Worm (Caenorhabditis elegans) whole organism, early embryonic: ENCODE data around the gene crn-5.

Experiments used
- B0310.2 ChIP-seq: sonication (generic microtip); optimal IDR thresholded peaks from 2 replicates; lab custom pipeline; 2016; ENCODE audit warnings: mild to moderate bottlenecking, missing genetic modification characterization, missing compliant biosample characterization
- F13C5.2 ChIP-seq: sonication (generic microtip); optimal IDR thresholded peaks from 2 replicates; lab custom pipeline; 2017; ENCODE audit warnings: mild to moderate bottlenecking, missing genetic modification characterization, inconsistent platforms, missing compliant biosample characterization
- aly-1 ChIP-seq: sonication (generic microtip); optimal IDR thresholded peaks from 2 replicates; lab custom pipeline; 2016; ENCODE audit warnings: missing genetic modification characterization, missing compliant biosample characterization
- ama-1 ChIP-seq: fragments of 150-350 bp; optimal IDR thresholded peaks from 2 replicates; lab custom pipeline; 2014
- ceh-13 ChIP-seq: fragments of 200-800 bp; sonication (Bioruptor generic); optimal IDR thresholded peaks from 2 replicates; lab custom pipeline; 2018; ENCODE audit warnings: mild to moderate bottlenecking, missing genetic modification characterization, missing compliant biosample characterization
- ceh-36 ChIP-seq: sonication (generic microtip); optimal IDR thresholded peaks from 2 replicates; lab custom pipeline; 2016; ENCODE audit warnings: missing genetic modification characterization, inconsistent platforms, missing compliant biosample characterization
- ets-7 ChIP-seq: sonication (generic microtip); optimal IDR thresholded peaks from 2 replicates; lab custom pipeline; 2016; ENCODE audit warnings: missing genotype, missing genetic modification characterization, missing compliant biosample characterization
- flt-1 ChIP-seq: fragments of 200-800 bp; sonication (Bioruptor generic); IDR thresholded peaks from 2 replicates; pipeline ENCODE4 v1.3.6; 2022; ENCODE audit warnings: missing genetic modification characterization, missing compliant biosample characterization
- hmbx-1 ChIP-seq: sonication (generic microtip); optimal IDR thresholded peaks from 2 replicates; lab custom pipeline; 2016; ENCODE audit warnings: mild to moderate bottlenecking, missing genetic modification characterization, missing compliant biosample characterization
- hmg-4 ChIP-seq: fragments of 200-800 bp; sonication (Bioruptor generic); optimal IDR thresholded peaks from 2 replicates; lab custom pipeline; 2018; ENCODE audit warnings: mild to moderate bottlenecking, missing genetic modification characterization, missing compliant biosample characterization
- hnd-1 ChIP-seq: sonication (generic microtip); optimal IDR thresholded peaks from 2 replicates; lab custom pipeline; 2016; ENCODE audit warnings: missing genetic modification characterization, missing compliant biosample characterization
- pes-1 ChIP-seq: fragments of 200-800 bp; sonication (Bioruptor generic); IDR thresholded peaks from 2 replicates; pipeline ENCODE4 v1.3.6; 2022; ENCODE audit warnings: missing genetic modification reagents, missing genetic modification characterization, missing compliant biosample characterization
- scrt-1 ChIP-seq: fragments of 200-800 bp; sonication (Bioruptor generic); IDR thresholded peaks from 2 replicates; pipeline ENCODE4 v1.3.6; 2022; ENCODE audit warnings: missing genetic modification characterization, missing compliant biosample characterization
- sea-1 ChIP-seq: fragments of 200-800 bp; sonication (Bioruptor generic); conservative IDR thresholded peaks from 2 replicates; pipeline ENCODE4 v1.3.6; 2022; ENCODE audit warnings: missing genetic modification characterization, missing compliant biosample characterization
- tbx-11 ChIP-seq: fragments of 200-800 bp; sonication (Bioruptor generic); IDR thresholded peaks from 2 replicates; pipeline ENCODE4 v1.3.6; 2022; ENCODE audit warnings: missing genetic modification characterization, missing compliant biosample characterization
- tbx-37 ChIP-seq: fragments of 200-800 bp; sonication (Bioruptor generic); conservative IDR thresholded peaks from 2 replicates; pipeline ENCODE4 v1.3.6; 2022; ENCODE audit warnings: missing genetic modification reagents, missing genetic modification characterization, missing compliant biosample characterization
- tra-4 ChIP-seq: sonication (generic microtip); optimal IDR thresholded peaks from 2 replicates; lab custom pipeline; 2017; ENCODE audit warnings: missing genetic modification characterization, missing compliant biosample characterization

The crn-5 gene

DNA sequence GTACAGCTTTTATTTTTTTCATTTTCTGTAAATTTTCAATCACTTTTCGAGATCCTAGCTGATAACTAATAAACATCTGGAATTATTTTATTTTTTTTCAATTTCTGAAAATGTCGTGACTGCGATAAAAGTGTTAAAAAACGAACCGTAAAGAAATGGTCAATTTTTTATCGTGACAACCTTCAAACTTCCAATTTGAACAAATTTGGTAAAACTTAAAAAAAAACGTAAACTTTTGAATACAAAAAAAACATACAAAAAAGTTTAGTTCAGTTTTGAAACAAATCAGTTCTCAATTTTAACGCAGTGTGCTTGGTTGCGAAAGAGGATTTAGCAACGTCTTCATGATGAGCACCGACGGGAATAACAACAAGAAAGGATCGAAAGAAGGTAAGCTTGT lies 20.6 kb upstream of the crn-5 start, which contains the start of gene C06A1.3:
TSS of gene C06A1.3 (plus strand) at position 301 of the 400 bp plus-strand sequence.
- TF ChIP-seq tbx-11 (no peak), hnd-1 (tag; lab: Kevin White, UChicago) (no peak), scrt-1 (GFP tag; lab: Robert Waterston, UW) (no peak), ceh-13 (GFP tag; lab: Kevin White, UChicago) (no peak), B0310.2 (tag; lab: Kevin White, UChicago) (no peak), flt-1 (GFP tag; lab: Robert Waterston, UW) (no peak), hmg-4 (GFP tag; lab: Kevin White, UChicago) (no peak), tbx-37 (GFP tag; lab: Robert Waterston, UW) (no peak), hmbx-1 (tag; lab: Kevin White, UChicago) (no peak), tra-4 (tag; lab: Kevin White, UChicago) (no peak), pes-1 (GFP tag; lab: Robert Waterston, UW) (no peak), sea-1 (GFP tag; lab: Robert Waterston, UW) (no peak), ceh-36 (no peak), aly-1 (tag; lab: Kevin White, UChicago) (no peak), F13C5.2 (no peak), ets-7 (tag; lab: Kevin White, UChicago) (no peak)

ce11 chrII:10574177-10574576 lies 18.4 kb upstream of the crn-5 start:
- TF ChIP-seq ama-1 (lab: Kevin White, UChicago) (no peak), ets-7 (tag; lab: Kevin White, UChicago) (no peak), ceh-13 (GFP tag; lab: Kevin White, UChicago) (no peak), pes-1 (GFP tag; lab: Robert Waterston, UW) (no peak), tbx-37 (GFP tag; lab: Robert Waterston, UW) (no peak), B0310.2 (tag; lab: Kevin White, UChicago) (no peak), ceh-36 (no peak), F13C5.2 (no peak), hmg-4 (GFP tag; lab: Kevin White, UChicago) (no peak), sea-1 (GFP tag; lab: Robert Waterston, UW) (no peak), scrt-1 (GFP tag; lab: Robert Waterston, UW) (no peak), flt-1 (GFP tag; lab: Robert Waterston, UW) (no peak), aly-1 (tag; lab: Kevin White, UChicago) (no peak), tra-4 (tag; lab: Kevin White, UChicago) (no peak), hnd-1 (tag; lab: Kevin White, UChicago) (no peak), hmbx-1 (tag; lab: Kevin White, UChicago) (no peak), tbx-11 (no peak)

DNA sequence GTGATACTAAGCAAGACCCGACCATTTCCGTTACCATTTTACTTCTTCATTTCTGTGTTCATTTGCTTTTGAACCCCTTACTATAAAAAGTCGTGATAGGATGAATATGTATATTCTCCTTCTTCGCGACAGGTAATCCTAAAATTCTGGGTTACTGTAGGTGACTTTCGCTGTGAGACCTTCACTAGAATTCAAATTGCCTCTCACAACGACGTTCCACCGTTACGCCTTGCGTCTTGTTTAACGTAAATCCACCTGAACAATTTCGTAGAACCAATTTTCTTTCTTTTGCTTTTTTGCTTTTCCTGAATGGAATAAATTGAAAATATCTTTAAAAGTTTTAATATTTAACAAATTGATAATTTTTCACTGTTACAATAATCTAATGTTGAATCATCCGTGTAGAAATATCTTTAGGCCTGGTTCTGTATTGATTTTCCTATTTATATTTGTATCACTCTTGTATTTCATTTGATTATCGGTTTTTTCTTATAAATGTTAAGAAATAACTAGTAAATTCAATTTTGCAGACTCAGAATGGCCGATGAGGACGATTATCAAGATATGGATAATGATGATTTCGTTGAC lies 13.6 kb upstream of the crn-5 start, which contains the start of gene rpb-6:
TSS of gene rpb-6 (plus strand) at position 538 of the 588 bp plus-strand sequence.
- TF ChIP-seq tbx-11: no peak

- TF ChIP-seq sea-1 (GFP tag; lab: Robert Waterston, UW) (no peak), tra-4 (tag; lab: Kevin White, UChicago) (no peak), tbx-11 (no peak), ceh-13 (GFP tag; lab: Kevin White, UChicago) (no peak), flt-1 (GFP tag; lab: Robert Waterston, UW) (no peak), hmbx-1 (tag; lab: Kevin White, UChicago) (no peak), aly-1 (tag; lab: Kevin White, UChicago) (no peak), ama-1 (lab: Kevin White, UChicago) (no peak), tbx-37 (GFP tag; lab: Robert Waterston, UW) (no peak), scrt-1 (GFP tag; lab: Robert Waterston, UW) (no peak), hnd-1 (tag; lab: Kevin White, UChicago) (no peak), ceh-36 (no peak)
Observed at ce11 chrII:10579655-10580054, 12.9 kb upstream of the crn-5 start, which contains the start of gene dohh-1. Gene dohh-1, plus strand, starts transcription at chrII:10579955.

DNA sequence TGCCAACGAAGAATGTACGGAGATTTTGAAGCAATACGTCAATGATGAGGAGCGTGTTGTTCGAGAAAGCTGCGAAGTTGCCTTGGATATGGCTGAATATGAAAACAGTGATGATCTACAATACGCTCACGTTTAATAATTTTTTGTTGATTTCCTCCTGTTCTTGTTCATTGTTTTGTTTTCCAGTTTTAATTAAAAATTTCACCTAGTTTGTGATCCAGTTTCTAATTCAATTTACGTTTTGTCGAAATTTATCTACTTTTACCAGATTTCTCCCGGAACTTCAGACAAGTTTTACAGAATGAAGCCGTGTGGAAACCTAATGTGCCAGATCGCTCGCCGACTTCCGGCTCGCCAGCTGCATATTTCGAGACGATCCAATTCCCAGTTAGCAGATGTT lies 11.7 kb upstream of the crn-5 start, which contains the start of gene dap-3:
TSS of gene dap-3 (plus strand) at position 301 of the 400 bp plus-strand sequence.
- TF ChIP-seq tbx-37 (GFP tag; lab: Robert Waterston, UW): no peak
- TF ChIP-seq hnd-1 (tag; lab: Kevin White, UChicago): no peak
- no peak for TF ChIP-seq tbx-11
- no peak for TF ChIP-seq hmbx-1 (tag; lab: Kevin White, UChicago)
- no peak for TF ChIP-seq flt-1 (GFP tag; lab: Robert Waterston, UW)
- no peak for TF ChIP-seq scrt-1 (GFP tag; lab: Robert Waterston, UW)
- no peak for TF ChIP-seq B0310.2 (tag; lab: Kevin White, UChicago)
- no peak for TF ChIP-seq ceh-13 (GFP tag; lab: Kevin White, UChicago)
- TF ChIP-seq hmg-4 (GFP tag; lab: Kevin White, UChicago): no peak
- no peak for TF ChIP-seq sea-1 (GFP tag; lab: Robert Waterston, UW)
- TF ChIP-seq aly-1 (tag; lab: Kevin White, UChicago): no peak

DNA sequence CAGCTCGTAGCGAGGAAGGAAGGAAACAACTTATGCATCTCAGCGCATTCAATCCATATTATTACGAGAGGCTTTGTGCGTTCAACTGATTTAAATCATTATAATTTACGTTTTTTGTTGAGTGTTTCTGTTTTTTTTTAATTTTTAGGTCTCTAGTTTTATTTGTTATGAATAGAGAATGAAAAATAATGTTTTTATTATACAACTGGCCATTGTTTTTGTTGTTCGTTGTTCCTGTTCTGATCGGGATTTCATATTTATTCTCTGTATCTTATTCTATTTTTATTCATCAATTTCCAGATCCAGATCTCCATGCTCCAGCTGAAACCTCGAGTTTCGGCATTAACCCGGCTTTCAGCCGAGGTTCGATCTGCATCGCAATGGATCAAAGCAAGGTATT lies 10.2 kb upstream of the crn-5 start, which contains the start of gene mrps-22:
TSS of gene mrps-22 (plus strand) at position 301 of the 400 bp plus-strand sequence.
- TF ChIP-seq hmg-4 (GFP tag; lab: Kevin White, UChicago) (no peak), aly-1 (tag; lab: Kevin White, UChicago) (no peak), B0310.2 (tag; lab: Kevin White, UChicago) (no peak), pes-1 (GFP tag; lab: Robert Waterston, UW) (no peak), ama-1 (lab: Kevin White, UChicago) (no peak), tbx-11 (no peak), hmbx-1 (tag; lab: Kevin White, UChicago) (no peak), flt-1 (GFP tag; lab: Robert Waterston, UW) (no peak), F13C5.2 (no peak), hnd-1 (tag; lab: Kevin White, UChicago) (no peak), tra-4 (tag; lab: Kevin White, UChicago) (no peak), ets-7 (tag; lab: Kevin White, UChicago) (no peak), scrt-1 (GFP tag; lab: Robert Waterston, UW) (no peak), ceh-36 (no peak), sea-1 (GFP tag; lab: Robert Waterston, UW) (no peak)
